Worm (Caenorhabditis elegans) whole organism, L1 larva: ENCODE data around the gene C53C11.2.

Experiments used
- alr-1 ChIP-seq: fragments of 200-800 bp; sonication (Bioruptor generic); optimal IDR thresholded peaks from 2 replicates; lab custom pipeline; 2018; ENCODE audit warnings: borderline replicate concordance, mild to moderate bottlenecking, missing genetic modification characterization, missing compliant biosample characterization
- blmp-1 ChIP-seq: fragments of 150-350 bp; optimal IDR thresholded peaks from 2 replicates; lab custom pipeline; 2014; ENCODE audit warnings: missing biosample characterization, missing genetic modification characterization
- dpl-1 ChIP-seq, 3 experiments: fragments of 150-350 bp in 2 of 3; sonication (generic microtip) in 1 of 3; optimal IDR thresholded peaks; 2 replicates each; lab custom pipeline; 2014 to 2017; ENCODE audit warnings: missing biosample characterization in 3 of 3, missing genetic modification characterization in 3 of 3, missing genetic modification reagents in 3 of 3
- elt-3 ChIP-seq, 6 experiments: fragments of 150-350 bp in 1 of 6; sonication (generic microtip); optimal IDR thresholded peaks; 2 replicates each; lab custom pipeline; 2017 to 2018; ENCODE audit warnings: missing biosample characterization in 6 of 6, missing genetic modification characterization in 6 of 6, inconsistent platforms in 1 of 6
- jun-1 ChIP-seq: fragments of 150-350 bp; optimal IDR thresholded peaks from 2 replicates; lab custom pipeline; 2014; ENCODE audit warnings: missing biosample characterization, missing genetic modification reagents, missing genetic modification characterization
- nhr-237 ChIP-seq: fragments of 150-350 bp; optimal IDR thresholded peaks from 2 replicates; lab custom pipeline; 2014; ENCODE audit warnings: missing biosample characterization, missing genetic modification characterization
- nhr-77 ChIP-seq: fragments of 150-350 bp; optimal IDR thresholded peaks from 2 replicates; lab custom pipeline; 2014; ENCODE audit warnings: missing biosample characterization, missing genetic modification characterization
- snpc-4 ChIP-seq: fragments of 150-350 bp; optimal IDR thresholded peaks from 2 replicates; lab custom pipeline; 2014; ENCODE audit warnings: missing biosample characterization, missing genetic modification characterization

DNA sequence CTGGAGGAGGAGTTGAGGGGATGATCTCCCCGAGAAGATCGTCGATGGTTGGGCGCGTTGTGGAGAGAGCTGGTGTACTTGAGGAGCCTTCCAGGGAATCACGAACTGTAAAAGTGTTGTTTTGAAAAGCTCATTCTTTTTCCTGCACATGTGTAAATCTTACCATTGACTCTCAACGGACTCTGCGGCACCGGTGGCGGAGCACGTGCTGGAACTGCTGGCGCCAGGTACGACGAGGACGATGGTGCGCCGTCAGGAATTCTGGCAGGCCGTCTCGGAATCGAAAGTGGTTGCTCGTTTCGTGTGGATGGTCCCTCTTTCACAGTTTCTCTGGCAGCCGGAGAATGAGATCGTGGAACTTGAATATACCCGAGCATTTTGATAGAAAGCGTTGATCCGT, 47.9 kb downstream of the C53C11.2 start:
- TF ChIP-seq snpc-4 (tag; lab: Kevin White, UChicago), result no peak
- TF ChIP-seq nhr-77, result no peak
- no peak for TF ChIP-seq dpl-1 (GFP tag; optimal IDR thresholded peaks at IDR 0.05; lab: Kevin White, UChicago)
- TF ChIP-seq elt-3 (tag; optimal IDR thresholded peaks at IDR 0.05; lab: Kevin White, UChicago), result no peak
- no peak for TF ChIP-seq nhr-237 (tag; lab: Kevin White, UChicago)
- TF ChIP-seq jun-1 (tag; lab: Kevin White, UChicago), result no peak
- TF ChIP-seq blmp-1 (tag; lab: Kevin White, UChicago), result no peak
- no peak for TF ChIP-seq alr-1 (tag; lab: Kevin White, UChicago)
